Worm (Caenorhabditis elegans): Measurements from ENCODE around the gene hmgs-1.

DNA sequence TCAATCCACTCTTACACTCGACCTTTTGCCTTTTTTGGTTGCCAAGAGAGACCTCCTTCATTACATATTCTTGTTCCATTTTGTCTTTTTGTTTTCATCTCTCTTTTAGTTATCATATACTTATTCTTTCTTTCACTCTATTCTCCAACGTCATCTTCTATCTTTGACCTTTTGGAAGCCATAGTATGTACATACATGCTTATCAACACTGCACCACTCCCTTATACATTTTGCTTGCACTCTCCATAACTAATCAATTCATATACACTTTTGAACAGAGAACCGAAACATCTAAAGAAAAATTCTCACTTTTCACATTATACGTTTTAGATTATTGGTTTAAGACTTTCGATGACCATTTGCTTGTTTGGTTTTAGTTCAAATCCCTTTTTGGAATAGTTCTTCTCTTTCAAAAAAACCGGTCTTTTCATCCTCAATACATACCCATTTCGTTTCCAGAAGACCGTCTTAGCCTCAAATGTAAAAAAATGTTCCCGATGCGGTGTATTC, 30.3 kb downstream of the hmgs-1 start, which contains the start of gene hex-2:
- TF ChIP-seq snpc-1.1 (tag; optimal IDR thresholded peaks at IDR 0.05; ENCODE audit: insufficient read depth) = no peak
- TF ChIP-seq ceh-58 (GFP tag; IDR thresholded peaks at IDR 0.05) = no peak
- no peak for TF ChIP-seq F55B11.4 (tag; optimal IDR thresholded peaks at IDR 0.05; ENCODE audit: borderline replicate concordance, insufficient read depth)

All from whole organism, young adult.